Fruit fly (Drosophila melanogaster) whole organism, wandering third instar larva: Measurements from ENCODE around the gene Naxd.

Experiments used
- CG32264 ChIP-seq: fragments of 200-800 bp; sonication (Bioruptor generic); optimal IDR thresholded peaks from 2 replicates; lab custom pipeline; 2016; ENCODE audit warnings: missing biosample characterization, missing genetic modification characterization
- CG9705 ChIP-seq: fragments of 200-800 bp; sonication (Bioruptor generic); optimal IDR thresholded peaks from 2 replicates; lab custom pipeline; 2018; ENCODE audit warnings: missing biosample characterization, mild to moderate bottlenecking, missing genetic modification characterization
- CrebA ChIP-seq: fragments of 200-800 bp; sonication (Bioruptor generic); optimal IDR thresholded peaks from 2 replicates; lab custom pipeline; 2016; ENCODE audit warnings: missing biosample characterization, mild to moderate bottlenecking, missing genetic modification characterization, borderline replicate concordance
- Dfd ChIP-seq: fragments of >200 bp; optimal IDR thresholded peaks from 2 replicates; lab custom pipeline; 2017; ENCODE audit warnings: missing biosample characterization, missing genetic modification characterization
- Dif ChIP-seq: fragments of 200-275, 200-300 bp; sonication (Bioruptor generic); optimal IDR thresholded peaks from 2 replicates; lab custom pipeline; 2018; ENCODE audit warnings: missing biosample characterization, missing genetic modification characterization; ENCODE audit not compliant: partially characterized antibody
- GATAd ChIP-seq: sonication (Bioruptor generic); optimal IDR thresholded peaks from 2 replicates; lab custom pipeline; 2016; ENCODE audit warnings: missing biosample characterization, missing genetic modification characterization
- HLH106 ChIP-seq: fragments of 200-800 bp; optimal IDR thresholded peaks from 3 replicates; lab custom pipeline; 2019; ENCODE audit warnings: missing biosample characterization, mild to moderate bottlenecking, missing genetic modification characterization, moderate library complexity
- Hnf4 ChIP-seq: fragments of 200-800 bp; sonication (Bioruptor generic); optimal IDR thresholded peaks from 2 replicates; lab custom pipeline; 2016; ENCODE audit warnings: missing biosample characterization, mild to moderate bottlenecking, missing genetic modification characterization
- Hr83 ChIP-seq: fragments of 200-300 bp; sonication (Bioruptor generic); optimal IDR thresholded peaks from 2 replicates; lab custom pipeline; 2016; ENCODE audit warnings: missing biosample characterization, mild to moderate bottlenecking, missing genetic modification characterization, moderate library complexity; ENCODE audit not compliant: poor library complexity, severe bottlenecking
- Jra ChIP-seq: sonication (Bioruptor generic); optimal IDR thresholded peaks from 2 replicates; lab custom pipeline; 2016; ENCODE audit warnings: missing biosample characterization, missing genetic modification characterization
- Mio ChIP-seq: sonication (Bioruptor generic); optimal IDR thresholded peaks from 2 replicates; lab custom pipeline; 2016; ENCODE audit warnings: missing biosample characterization, missing genetic modification characterization
- Myc ChIP-seq: fragments of >200 bp; optimal IDR thresholded peaks from 2 replicates; lab custom pipeline; 2017
- N ChIP-seq: fragments of >200 bp; optimal IDR thresholded peaks from 2 replicates; lab custom pipeline; 2018; ENCODE audit warnings: missing biosample characterization, missing external identifiers, missing genetic modification characterization
- OdsH ChIP-seq: fragments of 200-800 bp; sonication (Bioruptor generic); optimal IDR thresholded peaks from 2 replicates; lab custom pipeline; 2016; ENCODE audit warnings: missing biosample characterization, mild to moderate bottlenecking, missing genetic modification characterization
- Rel ChIP-seq, 2 experiments: fragments of 200-800 bp; sonication (Bioruptor generic) in 1 of 2; optimal IDR thresholded peaks; 2 replicates in 1 of 2; 3 replicates in 1 of 2; lab custom pipeline; 2016 to 2019; ENCODE audit warnings: mild to moderate bottlenecking in 2 of 2, missing biosample characterization in 2 of 2, missing genetic modification characterization in 2 of 2, moderate library complexity in 1 of 2
- Sp1 ChIP-seq: fragments of 200-800 bp; sonication (Bioruptor generic); optimal IDR thresholded peaks from 3 replicates; lab custom pipeline; 2019; ENCODE audit warnings: missing biosample characterization, mild to moderate bottlenecking, missing genetic modification characterization, moderate library complexity
- Vsx2 ChIP-seq: fragments of 200-300, 225-300 bp; sonication (Bioruptor generic); optimal IDR thresholded peaks from 2 replicates; lab custom pipeline; 2018; ENCODE audit warnings: missing biosample characterization, missing genetic modification characterization; ENCODE audit not compliant: partially characterized antibody
- br ChIP-seq: fragments of 200-800 bp; sonication (Bioruptor generic); optimal IDR thresholded peaks from 2 replicates; lab custom pipeline; 2016; ENCODE audit warnings: missing biosample characterization, missing genetic modification characterization
- brk ChIP-seq: fragments of 200-800 bp; sonication (Bioruptor generic); optimal IDR thresholded peaks from 2 replicates; lab custom pipeline; 2016; ENCODE audit warnings: missing biosample characterization, mild to moderate bottlenecking, missing genetic modification characterization
- dl ChIP-seq, 2 experiments: fragments of 175-275, 200-275 bp in 1 of 2; fragments of 200-275 bp in 1 of 2; sonication (Bioruptor generic); optimal IDR thresholded peaks; lab custom pipeline; 2018; ENCODE audit warnings: mild to moderate bottlenecking in 2 of 2, missing biosample characterization in 2 of 2, missing genetic modification characterization in 2 of 2, moderate library complexity in 2 of 2; ENCODE audit not compliant: partially characterized antibody in 2 of 2, insufficient read depth in 1 of 2
- dmrt93B ChIP-seq: fragments of 200-800 bp; sonication (Bioruptor generic); optimal IDR thresholded peaks from 2 replicates; lab custom pipeline; 2018; ENCODE audit warnings: missing biosample characterization, mild to moderate bottlenecking, missing genetic modification characterization
- dsf ChIP-seq: sonication (Bioruptor generic); optimal IDR thresholded peaks from 2 replicates; lab custom pipeline; 2016; ENCODE audit warnings: missing biosample characterization, missing genetic modification characterization, borderline replicate concordance
- ey ChIP-seq: fragments of 200-800 bp; sonication (Bioruptor generic); optimal IDR thresholded peaks from 2 replicates; lab custom pipeline; 2016; ENCODE audit warnings: missing biosample characterization, missing genetic modification characterization
- foxo ChIP-seq, 2 experiments: fragments of 200-800 bp; sonication (Bioruptor generic); optimal IDR thresholded peaks; 2 replicates in 1 of 2; 3 replicates in 1 of 2; lab custom pipeline; 2016 to 2017; ENCODE audit warnings: missing biosample characterization in 2 of 2, missing genetic modification characterization in 2 of 2
- fru ChIP-seq: fragments of 200-800 bp; sonication (Bioruptor generic); optimal IDR thresholded peaks from 3 replicates; lab custom pipeline; 2016; ENCODE audit warnings: missing biosample characterization, mild to moderate bottlenecking, missing genetic modification characterization
- h ChIP-seq: fragments of 200-800 bp; sonication (Bioruptor generic); optimal IDR thresholded peaks from 3 replicates; lab custom pipeline; 2016; ENCODE audit warnings: missing biosample characterization, mild to moderate bottlenecking, missing genetic modification characterization
- lola ChIP-seq: fragments of >200 bp; optimal IDR thresholded peaks from 2 replicates; lab custom pipeline; 2017; ENCODE audit warnings: missing biosample characterization, missing genetic modification characterization
- pan ChIP-seq: fragments of >200 bp; optimal IDR thresholded peaks from 2 replicates; lab custom pipeline; 2017
- psq ChIP-seq: fragments of 200-800 bp; sonication (Bioruptor generic); optimal IDR thresholded peaks from 3 replicates; lab custom pipeline; 2017; ENCODE audit warnings: missing biosample characterization, mild to moderate bottlenecking, missing genetic modification characterization, moderate library complexity
- rgr ChIP-seq: fragments of 200-800 bp; sonication (Bioruptor generic); optimal IDR thresholded peaks from 3 replicates; lab custom pipeline; 2016; ENCODE audit warnings: missing biosample characterization, mild to moderate bottlenecking, missing genetic modification characterization
- sage ChIP-seq: fragments of 200-800 bp; sonication (Bioruptor generic); optimal IDR thresholded peaks from 2 replicates; lab custom pipeline; 2016; ENCODE audit warnings: missing biosample characterization, mild to moderate bottlenecking, missing genetic modification characterization
- tai ChIP-seq: sonication (Bioruptor generic); optimal IDR thresholded peaks from 2 replicates; lab custom pipeline; 2016; ENCODE audit warnings: missing biosample characterization, missing genetic modification characterization
- usp ChIP-seq: fragments of >200 bp; optimal IDR thresholded peaks from 2 replicates; lab custom pipeline; 2017; ENCODE audit warnings: missing biosample characterization, missing genetic modification characterization
- woc ChIP-seq: sonication (Bioruptor generic); optimal IDR thresholded peaks from 2 replicates; lab custom pipeline; 2016; ENCODE audit warnings: missing biosample characterization, mild to moderate bottlenecking, missing genetic modification characterization

Gene Naxd

dm6 chr3L:19058824-19059223 is 38.7 kb downstream of the Naxd start:
- TF ChIP-seq CG32264 (GFP tag; lab: Kevin White, UChicago) (no peak), Sp1 (GFP tag; lab: Kevin White, UChicago) (no peak), Vsx2 (GFP tag; lab: Kevin White, UChicago) (no peak), Rel (GFP tag; optimal IDR thresholded peaks at IDR 0.05; lab: Kevin White, UChicago) (no peak), Rel (tag; optimal IDR thresholded peaks at IDR 0.05; lab: Kevin White, UChicago) (no peak), GATAd (GFP tag; lab: Kevin White, UChicago) (no peak), lola (GFP tag; lab: Kevin White, UChicago) (no peak), br (GFP tag; lab: Kevin White, UChicago) (no peak), dmrt93B (GFP tag; lab: Kevin White, UChicago) (no peak), fru (GFP tag; lab: Kevin White, UChicago) (no peak)
- TF ChIP-seq, all 38 proteins: peak for 0

dm6 chr3L:19056857-19057324 is 40.6 kb downstream of the Naxd start:
- TF ChIP-seq ey (GFP tag; lab: Kevin White, UChicago) (no peak), dsf (GFP tag; lab: Kevin White, UChicago) (no peak), br (GFP tag; lab: Kevin White, UChicago) (no peak), GATAd (GFP tag; lab: Kevin White, UChicago) (no peak), CrebA (GFP tag; lab: Kevin White, UChicago) (no peak), dl (GFP tag; optimal IDR thresholded peaks at IDR 0.05; lab: Kevin White, UChicago; ENCODE audit: insufficient read depth in 1 of 2, partially characterized antibody in 2 of 2) (no peak), Rel (GFP tag; optimal IDR thresholded peaks at IDR 0.05; lab: Kevin White, UChicago) (no peak), Rel (tag; optimal IDR thresholded peaks at IDR 0.05; lab: Kevin White, UChicago) (no peak), Dfd (GFP tag; lab: Kevin White, UChicago) (peak; percentile 95), h (GFP tag; lab: Kevin White, UChicago) (peak; percentile 1), pan (lab: Kevin White, UChicago) (no peak), lola (GFP tag; lab: Kevin White, UChicago) (no peak), CG9705 (GFP tag; lab: Kevin White, UChicago) (no peak), psq (GFP tag; lab: Kevin White, UChicago) (peak; percentile 47), CG32264 (GFP tag; lab: Kevin White, UChicago) (no peak), rgr (GFP tag; lab: Kevin White, UChicago) (peak; percentile 19), Hr83 (GFP tag; lab: Kevin White, UChicago) (no peak), usp (no peak), Myc (lab: Kevin White, UChicago) (no peak), HLH106 (tag; lab: Kevin White, UChicago) (peak; percentile 30), Vsx2 (GFP tag; lab: Kevin White, UChicago) (no peak), dmrt93B (GFP tag; lab: Kevin White, UChicago) (no peak), Mio (GFP tag; lab: Kevin White, UChicago) (no peak), sage (no peak), Dif (no peak), OdsH (GFP tag; lab: Kevin White, UChicago) (peak; percentile 24), foxo (GFP tag; optimal IDR thresholded peaks at IDR 0.05; lab: Kevin White, UChicago) (peak in 1 of 2 experiments; percentile 40), fru (GFP tag; lab: Kevin White, UChicago) (no peak), Sp1 (GFP tag; lab: Kevin White, UChicago) (peak; percentile 27), Hnf4 (GFP tag; lab: Kevin White, UChicago) (no peak)
- TF ChIP-seq, all 38 proteins: peak for 8

- TF ChIP-seq N (GFP tag; lab: Kevin White, UChicago) (no peak), br (GFP tag; lab: Kevin White, UChicago) (no peak), psq (GFP tag; lab: Kevin White, UChicago) (peak; percentile 39), brk (GFP tag; lab: Kevin White, UChicago) (no peak), Vsx2 (GFP tag; lab: Kevin White, UChicago) (no peak), rgr (GFP tag; lab: Kevin White, UChicago) (peak; percentile 45), Sp1 (GFP tag; lab: Kevin White, UChicago) (peak; percentile 46), HLH106 (tag; lab: Kevin White, UChicago) (peak; percentile 29), woc (GFP tag; lab: Kevin White, UChicago) (peak; percentile 14), Jra (GFP tag; lab: Kevin White, UChicago) (no peak), ey (GFP tag; lab: Kevin White, UChicago) (peak; percentile 8), Myc (lab: Kevin White, UChicago) (no peak), pan (lab: Kevin White, UChicago) (no peak), OdsH (GFP tag; lab: Kevin White, UChicago) (peak; percentile 48), h (GFP tag; lab: Kevin White, UChicago) (peak; percentile 44), usp (no peak), foxo (GFP tag; optimal IDR thresholded peaks at IDR 0.05; lab: Kevin White, UChicago) (peak in 1 of 2 experiments; percentile 36), Mio (GFP tag; lab: Kevin White, UChicago) (no peak), fru (GFP tag; lab: Kevin White, UChicago) (peak; percentile 16), tai (no peak)
- TF ChIP-seq, all 38 proteins: peak for 10
These were observed 42.4 kb downstream of the Naxd start for dm6 chr3L:19055064-19055463.
